Worm (Caenorhabditis elegans): ENCODE measurements around the gene taf-11.3.

ce11 chrIII:10462935-10463548, 42.0 kb downstream of the taf-11.3 start:
- TF ChIP-seq ztf-23 (GFP tag; IDR thresholded peaks at IDR 0.05): no peak
- no peak for TF ChIP-seq flt-1 (GFP tag; IDR thresholded peaks at IDR 0.05)

Measured in whole organism, midembryonic.